Fruit fly (Drosophila melanogaster): ENCODE measurements around the gene CG31517.

The CG31517 gene

DNA sequence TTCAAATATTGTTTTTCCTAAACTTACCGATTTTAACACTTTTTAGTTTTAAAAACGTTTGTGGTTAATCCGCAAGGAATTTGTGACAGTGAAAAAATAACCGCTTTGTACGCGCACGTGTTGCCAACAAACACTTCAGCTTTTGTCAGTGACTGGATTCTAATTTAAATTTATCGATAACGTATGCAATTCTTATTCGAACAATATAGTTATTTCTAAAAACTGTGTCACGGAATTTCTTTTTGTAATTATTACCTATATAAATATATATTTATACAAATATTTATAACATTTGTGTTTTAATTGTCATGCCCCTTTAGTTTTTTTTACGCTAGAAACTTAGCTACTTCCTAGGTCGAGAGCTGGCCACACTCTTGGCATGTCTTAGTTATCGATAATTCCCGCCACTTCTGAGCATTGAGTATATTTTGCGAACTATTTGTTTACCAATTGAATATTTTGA is 16.3 kb downstream of the CG31517 start, which contains the start of gene Orc2 (continued):
- TF ChIP-seq CG10147 (GFP tag; optimal IDR thresholded peaks at IDR 0.05) (peak; percentile 42), CG5180 (GFP tag; optimal IDR thresholded peaks at IDR 0.05) (no peak), CG13424 (tag; optimal IDR thresholded peaks at IDR 0.05) (peak; percentile 29), br (optimal IDR thresholded peaks at IDR 0.05) (no peak), CG2116 (GFP tag; optimal IDR thresholded peaks at IDR 0.05) (peak; percentile 76), CG11456 (GFP tag; IDR thresholded peaks at IDR 0.05) (no peak), CG11695 (GFP tag; IDR thresholded peaks at IDR 0.05) (no peak), CG32532 (GFP tag; IDR thresholded peaks at IDR 0.05) (no peak), CG12391 (tag; optimal IDR thresholded peaks at IDR 0.05) (peak; percentile 55), sug (tag; optimal IDR thresholded peaks at IDR 0.05) (peak; percentile 48), tin (GFP tag; optimal IDR thresholded peaks at IDR 0.05) (no peak), Xbp1 (GFP tag; optimal IDR thresholded peaks at IDR 0.05) (peak; percentile 15), Ets97D (GFP tag; optimal IDR thresholded peaks at IDR 0.05) (peak; percentile 75), Sox100B (GFP tag; optimal IDR thresholded peaks at IDR 0.05) (no peak), twi (tag; optimal IDR thresholded peaks at IDR 0.05) (peak; percentile 8), BEAF-32 (GFP tag; optimal IDR thresholded peaks at IDR 0.05) (peak; percentile 45), Mad (GFP tag; optimal IDR thresholded peaks at IDR 0.05) (no peak), bab2 (GFP tag; optimal IDR thresholded peaks at IDR 0.05) (no peak), usp (GFP tag; optimal IDR thresholded peaks at IDR 0.05) (no peak), cwo (GFP tag; optimal IDR thresholded peaks at IDR 0.05) (peak; percentile 96), CG14860 (GFP tag; IDR thresholded peaks at IDR 0.05; ENCODE audit: partially characterized antibody) (peak; percentile 43; the same call in 1 of the 3 replicates), dm (GFP tag; optimal IDR thresholded peaks at IDR 0.05) (peak; percentile 98), CG9817 (tag; optimal IDR thresholded peaks at IDR 0.05) (no peak), CG13287 (GFP tag; IDR thresholded peaks at IDR 0.05; ENCODE audit: partially characterized antibody) (peak; percentile 58), CG33557 (GFP tag; optimal IDR thresholded peaks at IDR 0.05) (no peak), CG15514 (GFP tag; optimal IDR thresholded peaks at IDR 0.05) (peak; percentile 51), CG17186 (GFP tag; optimal IDR thresholded peaks at IDR 0.05) (peak; percentile 29), CG8924 (tag; optimal IDR thresholded peaks at IDR 0.05) (peak; percentile 2), CG17802 (tag; optimal IDR thresholded peaks at IDR 0.05) (no peak), grau (tag; optimal IDR thresholded peaks at IDR 0.05) (peak; percentile 34), Hsf (GFP tag; optimal IDR thresholded peaks at IDR 0.05) (no peak), ro (GFP tag; IDR thresholded peaks at IDR 0.05) (no peak), Sin3A (optimal IDR thresholded peaks at IDR 0.05) (peak; percentile 10), ssp (GFP tag; IDR thresholded peaks at IDR 0.05) (peak; percentile 60), lola (GFP tag; optimal IDR thresholded peaks at IDR 0.05) (peak in 1 of 3 experiments; percentile 4), CG16813 (GFP tag; IDR thresholded peaks at IDR 0.05; ENCODE audit: partially characterized antibody) (peak; percentile 43; the same call in 2 of the 3 replicates), nerfin-1 (tag; optimal IDR thresholded peaks at IDR 0.05) (peak; percentile 23), nerfin-2 (GFP tag; IDR thresholded peaks at IDR 0.05; ENCODE audit: partially characterized antibody) (no peak), sens (GFP tag) (peak; percentile 2), CG6254 (GFP tag; optimal IDR thresholded peaks at IDR 0.05) (peak; percentile 3), Myb (GFP tag; optimal IDR thresholded peaks at IDR 0.05) (peak; percentile 92), cad (GFP tag; optimal IDR thresholded peaks at IDR 0.05) (no peak), fu2 (GFP tag; optimal IDR thresholded peaks at IDR 0.05) (no peak), chinmo (GFP tag; IDR thresholded peaks at IDR 0.05; ENCODE audit: partially characterized antibody) (no peak), CG8290 (GFP tag; optimal IDR thresholded peaks at IDR 0.05) (peak; percentile 18), CG8290 (tag; optimal IDR thresholded peaks at IDR 0.05) (no peak), CG1529 (GFP tag; optimal IDR thresholded peaks at IDR 0.05) (no peak), CG11560 (tag; IDR thresholded peaks at IDR 0.05) (0 out of 3 replicates have a peak, but pooled peaks have one; percentile 7), CG10431 (GFP tag; optimal IDR thresholded peaks at IDR 0.05) (peak; percentile 3), Scr (GFP tag; IDR thresholded peaks at IDR 0.05; ENCODE audit: partially characterized antibody) (peak; percentile 52; the same call in 1 of the 2 replicates), sens-2 (GFP tag; IDR thresholded peaks at IDR 0.05) (no peak)

Measured in whole organism, embryonic.